Worm (Caenorhabditis elegans) whole organism, L4 larva: ENCODE measurements around the gene F12F6.7.

ENCODE experiments used
- F10B5.3 ChIP-seq: sonication (generic microtip); optimal IDR thresholded peaks from 2 replicates; lab custom pipeline; 2016; ENCODE audit warnings: mild to moderate bottlenecking, missing genetic modification characterization, missing compliant biosample characterization
- R02D3.7 ChIP-seq: fragments of 150-350 bp; sonication (generic microtip); optimal IDR thresholded peaks from 3 replicates; lab custom pipeline; 2014; ENCODE audit warnings: missing biosample characterization, missing genetic modification characterization
- T20F7.1 ChIP-seq: fragments of 200-800 bp; sonication (Bioruptor generic); optimal IDR thresholded peaks from 2 replicates; lab custom pipeline; 2018; ENCODE audit warnings: mild to moderate bottlenecking, missing genetic modification characterization, missing compliant biosample characterization
- T26A8.4 ChIP-seq: fragments of 200-800 bp; sonication (Bioruptor generic); IDR thresholded peaks from 2 replicates; pipeline ENCODE4 v1.3.6; 2022; ENCODE audit warnings: missing genetic modification characterization, missing compliant biosample characterization
- Y48G9A.11 ChIP-seq: fragments of 200-800 bp; sonication (Bioruptor generic); IDR thresholded peaks from 2 replicates; pipeline ENCODE4 v1.3.6; 2022; ENCODE audit warnings: missing genetic modification reagents, missing genetic modification characterization, missing compliant biosample characterization
- arid-1 ChIP-seq: fragments of 200-800 bp; sonication (Bioruptor generic); conservative IDR thresholded peaks from 2 replicates; pipeline ENCODE4 v1.3.6; 2022; ENCODE audit warnings: missing genetic modification reagents, missing genetic modification characterization, missing compliant biosample characterization
- ceh-28 ChIP-seq: fragments of 150-350 bp; optimal IDR thresholded peaks from 2 replicates; lab custom pipeline; 2014; ENCODE audit warnings: missing biosample characterization, missing genetic modification reagents, missing genetic modification characterization
- ceh-82 ChIP-seq: sonication (generic microtip); optimal IDR thresholded peaks from 2 replicates; lab custom pipeline; 2017; ENCODE audit warnings: missing biosample characterization, missing genetic modification characterization
- ctbp-1 ChIP-seq: fragments of 200-800 bp; sonication (Bioruptor generic); IDR thresholded peaks from 2 replicates; pipeline ENCODE4 v1.3.6; 2022; ENCODE audit warnings: missing genetic modification reagents, missing genetic modification characterization, missing compliant biosample characterization
- daf-12 ChIP-seq: fragments of 150-350 bp; optimal IDR thresholded peaks from 2 replicates; lab custom pipeline; 2014; ENCODE audit warnings: missing biosample characterization, missing genetic modification reagents, missing genetic modification characterization
- daf-16 ChIP-seq, 3 experiments: sonication (generic microtip); optimal IDR thresholded peaks; 2 replicates each; lab custom pipeline; 2016 to 2017; ENCODE audit warnings: missing genetic modification characterization in 3 of 3, missing genetic modification reagents in 3 of 3, mild to moderate bottlenecking in 2 of 3, missing compliant biosample characterization in 2 of 3, missing biosample characterization in 1 of 3, moderate library complexity in 1 of 3
- daf-19 ChIP-seq: fragments of 200-800 bp; sonication (Bioruptor generic); conservative IDR thresholded peaks from 2 replicates; pipeline ENCODE4 v1.3.6; 2022; ENCODE audit warnings: missing genetic modification characterization, missing compliant biosample characterization
- daf-8 ChIP-seq: fragments of 200-800 bp; sonication (Bioruptor generic); IDR thresholded peaks from 2 replicates; pipeline ENCODE4 v1.3.6; 2022; ENCODE audit warnings: missing genetic modification characterization, missing compliant biosample characterization
- dpl-1 ChIP-seq: fragments of 150-350 bp; optimal IDR thresholded peaks from 2 replicates; lab custom pipeline; 2014; ENCODE audit warnings: missing biosample characterization, missing genetic modification reagents, missing genetic modification characterization
- egl-27 ChIP-seq: sonication (generic microtip); optimal IDR thresholded peaks from 3 replicates; lab custom pipeline; 2017; ENCODE audit warnings: missing biosample characterization, missing genetic modification reagents, missing genetic modification characterization
- gei-8 ChIP-seq: fragments of 200-800 bp; sonication (Bioruptor generic); optimal IDR thresholded peaks from 2 replicates; lab custom pipeline; 2018; ENCODE audit warnings: mild to moderate bottlenecking, missing genetic modification characterization, missing compliant biosample characterization
- hmg-1.1 ChIP-seq: fragments of 200-800 bp; sonication (Bioruptor generic); IDR thresholded peaks from 2 replicates; pipeline ENCODE4 v1.3.6; 2022; ENCODE audit warnings: missing genetic modification reagents, missing genetic modification characterization, missing compliant biosample characterization
- lin-13 ChIP-seq: fragments of 150-350 bp; optimal IDR thresholded peaks from 2 replicates; lab custom pipeline; 2014; ENCODE audit warnings: missing biosample characterization, missing genetic modification reagents, missing genetic modification characterization
- lin-39 ChIP-seq: fragments of 150-350 bp; optimal IDR thresholded peaks from 2 replicates; lab custom pipeline; 2014; ENCODE audit warnings: missing biosample characterization, missing genetic modification reagents, missing genetic modification characterization
- lsy-2 ChIP-seq, 2 experiments: fragments of 150-350 bp in 1 of 2; sonication (generic microtip) in 1 of 2; optimal IDR thresholded peaks; 2 replicates each; lab custom pipeline; 2014 to 2017; ENCODE audit warnings: missing biosample characterization in 2 of 2, missing genetic modification characterization in 2 of 2
- mdl-1 ChIP-seq, 2 experiments: fragments of 150-350 bp in 1 of 2; sonication (generic microtip) in 1 of 2; optimal IDR thresholded peaks; 2 replicates each; lab custom pipeline; 2014 to 2017; ENCODE audit warnings: missing biosample characterization in 2 of 2, missing genetic modification characterization in 2 of 2
- mes-2 ChIP-seq: sonication (generic microtip); optimal IDR thresholded peaks from 2 replicates; lab custom pipeline; 2016; ENCODE audit warnings: missing genotype, mild to moderate bottlenecking, missing genetic modification characterization, missing compliant biosample characterization; ENCODE audit not compliant: poor library complexity, severe bottlenecking
- nhr-102 ChIP-seq: sonication (generic microtip); optimal IDR thresholded peaks from 2 replicates; lab custom pipeline; 2016; ENCODE audit warnings: mild to moderate bottlenecking, missing genetic modification characterization, moderate library complexity, missing compliant biosample characterization
- nhr-6 ChIP-seq: fragments of 150-350 bp; optimal IDR thresholded peaks from 2 replicates; lab custom pipeline; 2014; ENCODE audit warnings: missing biosample characterization, missing genetic modification characterization
- nhr-76 ChIP-seq: fragments of 150-350 bp; optimal IDR thresholded peaks from 2 replicates; lab custom pipeline; 2014; ENCODE audit warnings: missing biosample characterization, missing genetic modification characterization
- pha-4 ChIP-seq, 2 experiments: fragments of 150-350 bp in 1 of 2; fragments of 200-800 bp in 1 of 2; sonication (Bioruptor generic) in 1 of 2; IDR thresholded peaks in 1 of 2; optimal IDR thresholded peaks in 1 of 2; 2 replicates each; pipeline versions ENCODE4 v1.3.6 to Lab custom; 2014 to 2022; ENCODE audit warnings: missing genetic modification characterization in 2 of 2, missing genetic modification reagents in 2 of 2, missing biosample characterization in 1 of 2, missing compliant biosample characterization in 1 of 2
- rbr-2 ChIP-seq: sonication (generic microtip); optimal IDR thresholded peaks from 2 replicates; lab custom pipeline; 2016; ENCODE audit warnings: missing genotype, missing genetic modification characterization, missing compliant biosample characterization
- sdz-12 ChIP-seq: fragments of 200-800 bp; sonication (Bioruptor generic); optimal IDR thresholded peaks from 2 replicates; lab custom pipeline; 2018; ENCODE audit warnings: mild to moderate bottlenecking, missing genetic modification characterization, missing compliant biosample characterization
- spr-3 ChIP-seq: fragments of 200-800 bp; sonication (Bioruptor generic); optimal IDR thresholded peaks from 2 replicates; lab custom pipeline; 2018; ENCODE audit warnings: mild to moderate bottlenecking, missing genetic modification characterization, missing compliant biosample characterization
- zfp-3 ChIP-seq: fragments of 200-800 bp; sonication (Bioruptor generic); conservative IDR thresholded peaks from 2 replicates; pipeline ENCODE4 v1.3.6; 2022; ENCODE audit warnings: missing genetic modification reagents, missing genetic modification characterization, missing compliant biosample characterization
- zip-2 ChIP-seq: fragments of 150-350 bp; optimal IDR thresholded peaks from 2 replicates; lab custom pipeline; 2014; ENCODE audit warnings: missing biosample characterization, missing genetic modification characterization
- ztf-11 ChIP-seq: fragments of 150-350 bp; optimal IDR thresholded peaks from 2 replicates; lab custom pipeline; 2014; ENCODE audit warnings: missing biosample characterization, missing genetic modification characterization
- ztf-7 ChIP-seq: fragments of 150-350 bp; optimal IDR thresholded peaks from 2 replicates; lab custom pipeline; 2014; ENCODE audit warnings: missing biosample characterization, missing genetic modification characterization

Gene F12F6.7

ce11 chrIV:11522225-11522952 lies 39.2 kb downstream of the F12F6.7 start (continued):
- peak; percentile 67 for TF ChIP-seq mes-2 (tag; lab: Kevin White, UChicago)
- TF ChIP-seq ceh-28, result peak; percentile 49
- no peak for TF ChIP-seq sdz-12 (GFP tag; lab: Kevin White, UChicago)
- TF ChIP-seq lin-39 (tag; lab: Kevin White, UChicago), result no peak
- no peak; the same call in 1 of the 2 replicates for TF ChIP-seq pha-4 (GFP tag; IDR thresholded peaks at IDR 0.05; lab: Robert Waterston, UW)
- no peak for TF ChIP-seq pha-4 (tag; optimal IDR thresholded peaks at IDR 0.05; lab: Kevin White, UChicago)

- TF ChIP-seq dpl-1 (GFP tag; lab: Kevin White, UChicago), result peak; percentile 56
- no peak for TF ChIP-seq nhr-102
- no peak for TF ChIP-seq arid-1 (GFP tag; lab: Robert Waterston, UW)
- TF ChIP-seq R02D3.7 (tag; lab: Kevin White, UChicago), result peak; percentile 74
- no peak for TF ChIP-seq spr-3 (GFP tag; lab: Kevin White, UChicago)
- no peak for TF ChIP-seq T26A8.4
- TF ChIP-seq mdl-1 (tag; optimal IDR thresholded peaks at IDR 0.05; lab: Kevin White, UChicago), result no peak
- TF ChIP-seq T20F7.1, result peak; percentile 96
- TF ChIP-seq lsy-2 (tag; optimal IDR thresholded peaks at IDR 0.05; lab: Kevin White, UChicago), result peak in 1 of 2 experiments; percentile 55
- TF ChIP-seq rbr-2 (tag; lab: Kevin White, UChicago), result no peak
- peak; percentile 28 for TF ChIP-seq ztf-7
- peak; percentile 89 for TF ChIP-seq Y48G9A.11 (GFP tag; lab: Robert Waterston, UW)
These were observed 40.7 kb downstream of the F12F6.7 start, which contains the start of the genes M04B2.4 and gfl-1 for ce11 chrIV:11520960-11521359. M04B2.4 (minus strand) TSS chrIV:11521031. gfl-1 (plus strand) TSS chrIV:11521290.

- no peak for TF ChIP-seq egl-27 (tag; lab: Kevin White, UChicago)
- no peak for TF ChIP-seq nhr-6 (tag; lab: Kevin White, UChicago)
- no peak for TF ChIP-seq zfp-3 (GFP tag; lab: Robert Waterston, UW)
- TF ChIP-seq ceh-82 (tag; lab: Kevin White, UChicago), result no peak
- TF ChIP-seq hmg-1.1, result no peak
- no peak for TF ChIP-seq nhr-76 (tag; lab: Kevin White, UChicago)
- no peak for TF ChIP-seq ctbp-1 (GFP tag; lab: Robert Waterston, UW)
- no peak for TF ChIP-seq daf-12 (tag; lab: Kevin White, UChicago)
- no peak for TF ChIP-seq R02D3.7 (tag; lab: Kevin White, UChicago)
- TF ChIP-seq zip-2 (tag; lab: Kevin White, UChicago), result no peak
- TF ChIP-seq F10B5.3 (tag; lab: Kevin White, UChicago), result no peak
- TF ChIP-seq pha-4 (GFP tag; IDR thresholded peaks at IDR 0.05; lab: Robert Waterston, UW), result no peak
- TF ChIP-seq pha-4 (tag; optimal IDR thresholded peaks at IDR 0.05; lab: Kevin White, UChicago), result no peak
- no peak for TF ChIP-seq T26A8.4
- no peak for TF ChIP-seq ztf-11 (tag; lab: Kevin White, UChicago)
- no peak for TF ChIP-seq gei-8 (GFP tag; lab: Kevin White, UChicago)
- no peak for TF ChIP-seq daf-16 (GFP tag; optimal IDR thresholded peaks at IDR 0.05; lab: Kevin White, UChicago)
- no peak for TF ChIP-seq daf-16 (tag; optimal IDR thresholded peaks at IDR 0.05; lab: Kevin White, UChicago)
- no peak for TF ChIP-seq lin-13 (GFP tag; lab: Kevin White, UChicago)
- TF ChIP-seq daf-8 (GFP tag; lab: Robert Waterston, UW), result no peak
- TF ChIP-seq daf-19, result no peak
These were observed 51.0 kb downstream of the F12F6.7 start, which contains the start of gene M04B2.6 for ce11 chrIV:11510664-11511063. M04B2.6 (minus strand) TSS chrIV:11510764.
